Fruit fly (Drosophila melanogaster) whole organism, embryonic: Measurements from ENCODE around the gene Pvf2.
A peak's percentile ranks its signal among the peaks of the same experiment; 100 is the strongest.

Source experiments
- CG10274 ChIP-seq: fragments of 200-800 bp; sonication (Bioruptor generic); optimal IDR thresholded peaks from 3 replicates; lab custom pipeline; 2017; ENCODE audit warnings: missing biosample characterization, mild to moderate bottlenecking, missing genetic modification characterization
- CG11695 ChIP-seq: fragments of 200-800 bp; sonication (Bioruptor generic); IDR thresholded peaks from 3 replicates; pipeline ENCODE4 v1.3.6; 2022; ENCODE audit warnings: missing biosample characterization, missing genetic modification characterization
- CG12299 ChIP-seq: fragments of 200-800 bp; sonication (Bioruptor generic); optimal IDR thresholded peaks from 2 replicates; lab custom pipeline; 2018; ENCODE audit warnings: missing biosample characterization, mild to moderate bottlenecking, missing genetic modification characterization
- CG12659 ChIP-seq: fragments of 200-800 bp; sonication (Bioruptor generic); optimal IDR thresholded peaks from 3 replicates; lab custom pipeline; 2017; ENCODE audit warnings: mild to moderate bottlenecking, missing biosample characterization, missing genetic modification reagents, missing genetic modification characterization
- CG14050 ChIP-seq: fragments of 200-800 bp; sonication (Bioruptor generic); IDR thresholded peaks from 3 replicates; pipeline ENCODE4 v1.3.6; 2022; ENCODE audit warnings: missing biosample characterization, missing genetic modification characterization
- CG17359 ChIP-seq: fragments of 200-800 bp; sonication (Bioruptor generic); optimal IDR thresholded peaks from 3 replicates; lab custom pipeline; 2018; ENCODE audit warnings: missing biosample characterization, mild to moderate bottlenecking, missing genetic modification characterization, moderate library complexity
- CG17361 ChIP-seq: fragments of 200-800 bp; sonication (Bioruptor generic); IDR thresholded peaks from 3 replicates; pipeline ENCODE4 v1.3.6; 2022; ENCODE audit warnings: missing biosample characterization, missing genetic modification characterization
- CG17912 ChIP-seq: fragments of 200-800 bp; sonication (Bioruptor generic); optimal IDR thresholded peaks from 2 replicates; lab custom pipeline; 2018; ENCODE audit warnings: missing biosample characterization, mild to moderate bottlenecking, missing genetic modification characterization
- CG2116 ChIP-seq: fragments of 200-800 bp; sonication (Bioruptor generic); optimal IDR thresholded peaks from 3 replicates; lab custom pipeline; 2018; ENCODE audit warnings: missing biosample characterization, mild to moderate bottlenecking, missing genetic modification characterization
- CG2129 ChIP-seq: fragments of 200-800 bp; sonication (Bioruptor generic); IDR thresholded peaks from 2 replicates; pipeline ENCODE4 v1.3.6; 2022; ENCODE audit warnings: missing biosample characterization, missing genetic modification characterization; ENCODE audit not compliant: partially characterized antibody
- CG2202 ChIP-seq: fragments of 200-800 bp; sonication (Bioruptor generic); optimal IDR thresholded peaks from 2 replicates; lab custom pipeline; 2018; ENCODE audit warnings: missing biosample characterization, mild to moderate bottlenecking, missing genetic modification characterization
- CG33557 ChIP-seq: fragments of 200-800 bp; sonication (Bioruptor generic); optimal IDR thresholded peaks from 2 replicates; lab custom pipeline; 2019; ENCODE audit warnings: missing biosample characterization, mild to moderate bottlenecking, missing genetic modification characterization, moderate library complexity
- CG3838 ChIP-seq: fragments of 200-800 bp; sonication (Bioruptor generic); optimal IDR thresholded peaks from 3 replicates; lab custom pipeline; 2016; ENCODE audit warnings: missing biosample characterization, missing genetic modification characterization
- CG4617 ChIP-seq: fragments of 200-800 bp; sonication (Bioruptor generic); optimal IDR thresholded peaks from 3 replicates; lab custom pipeline; 2016; ENCODE audit warnings: missing biosample characterization, missing genetic modification characterization, borderline replicate concordance
- CG5180 ChIP-seq: fragments of 200-800 bp; sonication (Bioruptor generic); optimal IDR thresholded peaks from 3 replicates; lab custom pipeline; 2017; ENCODE audit warnings: missing biosample characterization, missing genetic modification characterization, mild to moderate bottlenecking, moderate library complexity, missing genetic modification reagents
- CG7963 ChIP-seq: fragments of 200-800 bp; sonication (Bioruptor generic); IDR thresholded peaks from 3 replicates; pipeline ENCODE4 v1.3.6; 2022; ENCODE audit warnings: missing biosample characterization, missing genetic modification characterization; ENCODE audit not compliant: partially characterized antibody
- CG8281 ChIP-seq: fragments of 200-800 bp; sonication (Bioruptor generic); optimal IDR thresholded peaks from 2 replicates; lab custom pipeline; 2018; ENCODE audit warnings: missing biosample characterization, mild to moderate bottlenecking, missing genetic modification characterization, moderate library complexity
- CG9215 ChIP-seq: fragments of 200-800 bp; sonication (Bioruptor generic); IDR thresholded peaks from 2 replicates; pipeline ENCODE4 v1.3.6; 2022; ENCODE audit warnings: missing biosample characterization, missing genetic modification characterization
- CG9437 ChIP-seq: fragments of 200-800 bp; sonication (Bioruptor generic); optimal IDR thresholded peaks from 2 replicates; lab custom pipeline; 2018; ENCODE audit warnings: missing biosample characterization, mild to moderate bottlenecking, missing genetic modification characterization
- Camta ChIP-seq: fragments of 200-800 bp; sonication (Bioruptor generic); optimal IDR thresholded peaks from 2 replicates; lab custom pipeline; 2016; ENCODE audit warnings: missing biosample characterization, missing genetic modification characterization
- CkIIα-i1 ChIP-seq: fragments of 200-800 bp; sonication (Bioruptor generic); IDR thresholded peaks from 2 replicates; pipeline ENCODE4 v1.3.6; 2022; ENCODE audit warnings: missing biosample characterization, missing genetic modification characterization
- Dref ChIP-seq: fragments of 200-800 bp; sonication (Bioruptor generic); IDR thresholded peaks from 2 replicates; pipeline ENCODE4 v1.3.6; 2022; ENCODE audit warnings: missing biosample characterization, missing genetic modification characterization
- HLH54F ChIP-seq: fragments of 200-800 bp; sonication (Bioruptor generic); optimal IDR thresholded peaks from 3 replicates; lab custom pipeline; 2016; ENCODE audit warnings: missing biosample characterization, missing genetic modification characterization
- Hand ChIP-seq: fragments of 200-800 bp; sonication (Bioruptor generic); optimal IDR thresholded peaks from 2 replicates; lab custom pipeline; 2017; ENCODE audit warnings: mild to moderate bottlenecking, missing biosample characterization, missing genetic modification reagents, missing genetic modification characterization
- Meics ChIP-seq: fragments of 200-800 bp; sonication (Bioruptor generic); optimal IDR thresholded peaks from 2 replicates; lab custom pipeline; 2017; ENCODE audit warnings: missing biosample characterization, mild to moderate bottlenecking, missing genetic modification characterization
- Mrtf ChIP-seq: fragments of 200-800 bp; sonication (Bioruptor generic); IDR thresholded peaks from 3 replicates; pipeline ENCODE4 v1.3.6; 2022; ENCODE audit warnings: missing biosample characterization, missing genetic modification characterization
- Sox100B ChIP-seq: fragments of 200-800 bp; sonication (Bioruptor generic); optimal IDR thresholded peaks from 3 replicates; lab custom pipeline; 2018; ENCODE audit warnings: missing biosample characterization, mild to moderate bottlenecking, missing genetic modification characterization
- Sox102F ChIP-seq: fragments of 200-800 bp; sonication (Bioruptor generic); optimal IDR thresholded peaks from 2 replicates; lab custom pipeline; 2018; ENCODE audit warnings: missing biosample characterization, mild to moderate bottlenecking, missing genetic modification characterization, moderate library complexity
- bsh ChIP-seq, 2 experiments: fragments of 200-800 bp; sonication (Bioruptor generic); optimal IDR thresholded peaks; 2 replicates each; lab custom pipeline; 2017 to 2018; ENCODE audit warnings: mild to moderate bottlenecking in 2 of 2, missing biosample characterization in 2 of 2, missing genetic modification characterization in 2 of 2, moderate library complexity in 1 of 2
- btn ChIP-seq: fragments of 200-800 bp; sonication (Bioruptor generic); optimal IDR thresholded peaks from 2 replicates; lab custom pipeline; 2016; ENCODE audit warnings: missing biosample characterization, missing genetic modification characterization
- chm ChIP-seq: fragments of 200-800 bp; sonication (Bioruptor generic); IDR thresholded peaks from 2 replicates; pipeline ENCODE4 v1.3.6; 2022; ENCODE audit warnings: missing biosample characterization, missing genetic modification characterization
- chn ChIP-seq: fragments of 200-800 bp; sonication (Bioruptor generic); optimal IDR thresholded peaks from 2 replicates; lab custom pipeline; 2016; ENCODE audit warnings: missing biosample characterization, missing genetic modification characterization
- dati ChIP-seq: fragments of 200-800 bp; sonication (Bioruptor generic); IDR thresholded peaks from 2 replicates; pipeline ENCODE4 v1.3.6; 2022; ENCODE audit warnings: missing biosample characterization, missing genetic modification characterization
- ind ChIP-seq: fragments of 200-800 bp; sonication (Bioruptor generic); optimal IDR thresholded peaks from 3 replicates; lab custom pipeline; 2016; ENCODE audit warnings: missing biosample characterization, missing genetic modification characterization
- inv ChIP-seq: fragments of 200-800 bp; sonication (Bioruptor generic); IDR thresholded peaks from 2 replicates; pipeline ENCODE4 v1.3.6; 2022; ENCODE audit warnings: missing biosample characterization, missing genetic modification characterization; ENCODE audit not compliant: partially characterized antibody
- kah ChIP-seq: fragments of 200-800 bp; sonication (Bioruptor generic); optimal IDR thresholded peaks from 2 replicates; lab custom pipeline; 2018; ENCODE audit warnings: missing biosample characterization, mild to moderate bottlenecking, missing genetic modification characterization
- kay ChIP-seq: fragments of 200-800 bp; sonication (Bioruptor generic); optimal IDR thresholded peaks from 2 replicates; lab custom pipeline; 2016; ENCODE audit warnings: missing biosample characterization, missing genetic modification characterization
- mam ChIP-seq: fragments of 200-800 bp; sonication (Bioruptor generic); optimal IDR thresholded peaks from 3 replicates; lab custom pipeline; 2016; ENCODE audit warnings: missing biosample characterization, missing genetic modification characterization
- mld ChIP-seq: fragments of 200-800 bp; sonication (Bioruptor generic); IDR thresholded peaks from 3 replicates; pipeline ENCODE4 v1.3.6; 2022; ENCODE audit warnings: missing biosample characterization, missing genetic modification characterization; ENCODE audit not compliant: partially characterized antibody
- nmo ChIP-seq: fragments of 200-800 bp; sonication (Bioruptor generic); optimal IDR thresholded peaks from 2 replicates; lab custom pipeline; 2018; ENCODE audit warnings: missing biosample characterization, mild to moderate bottlenecking, missing genetic modification characterization, moderate library complexity
- p53 ChIP-seq: fragments of 200-800 bp; sonication (Bioruptor generic); optimal IDR thresholded peaks from 2 replicates; lab custom pipeline; 2016; ENCODE audit warnings: missing biosample characterization, missing genetic modification characterization
- pb ChIP-seq: fragments of 200-800 bp; sonication (Bioruptor generic); optimal IDR thresholded peaks from 3 replicates; lab custom pipeline; 2016; ENCODE audit warnings: missing biosample characterization, missing genetic modification characterization
- phol ChIP-seq: fragments of 200-800 bp; sonication (Bioruptor generic); optimal IDR thresholded peaks from 3 replicates; lab custom pipeline; 2018; ENCODE audit warnings: missing biosample characterization, mild to moderate bottlenecking, missing genetic modification characterization, moderate library complexity
- scrt ChIP-seq: fragments of 200-800 bp; sonication (Bioruptor generic); optimal IDR thresholded peaks from 2 replicates; lab custom pipeline; 2018; ENCODE audit warnings: missing biosample characterization, mild to moderate bottlenecking, missing genetic modification characterization, moderate library complexity
- sima ChIP-seq: fragments of 200-800 bp; sonication (Bioruptor generic); optimal IDR thresholded peaks from 2 replicates; lab custom pipeline; 2016; ENCODE audit warnings: missing biosample characterization, missing genetic modification characterization
- tgo ChIP-seq: fragments of 200-800 bp; sonication (Bioruptor generic); IDR thresholded peaks from 3 replicates; pipeline ENCODE4 v1.3.6; 2022; ENCODE audit warnings: missing biosample characterization, missing genetic modification characterization
- zen2 ChIP-seq: fragments of 200-800 bp; sonication (Bioruptor generic); IDR thresholded peaks from 3 replicates; pipeline ENCODE4 v1.3.6; 2022; ENCODE audit warnings: missing biosample characterization, missing genetic modification characterization; ENCODE audit not compliant: partially characterized antibody
- zfh1 ChIP-seq: fragments of 200-800 bp; sonication (Bioruptor generic); IDR thresholded peaks from 3 replicates; pipeline ENCODE4 v1.3.6; 2022; ENCODE audit warnings: missing biosample characterization, missing genetic modification characterization

The Pvf2 gene

DNA sequence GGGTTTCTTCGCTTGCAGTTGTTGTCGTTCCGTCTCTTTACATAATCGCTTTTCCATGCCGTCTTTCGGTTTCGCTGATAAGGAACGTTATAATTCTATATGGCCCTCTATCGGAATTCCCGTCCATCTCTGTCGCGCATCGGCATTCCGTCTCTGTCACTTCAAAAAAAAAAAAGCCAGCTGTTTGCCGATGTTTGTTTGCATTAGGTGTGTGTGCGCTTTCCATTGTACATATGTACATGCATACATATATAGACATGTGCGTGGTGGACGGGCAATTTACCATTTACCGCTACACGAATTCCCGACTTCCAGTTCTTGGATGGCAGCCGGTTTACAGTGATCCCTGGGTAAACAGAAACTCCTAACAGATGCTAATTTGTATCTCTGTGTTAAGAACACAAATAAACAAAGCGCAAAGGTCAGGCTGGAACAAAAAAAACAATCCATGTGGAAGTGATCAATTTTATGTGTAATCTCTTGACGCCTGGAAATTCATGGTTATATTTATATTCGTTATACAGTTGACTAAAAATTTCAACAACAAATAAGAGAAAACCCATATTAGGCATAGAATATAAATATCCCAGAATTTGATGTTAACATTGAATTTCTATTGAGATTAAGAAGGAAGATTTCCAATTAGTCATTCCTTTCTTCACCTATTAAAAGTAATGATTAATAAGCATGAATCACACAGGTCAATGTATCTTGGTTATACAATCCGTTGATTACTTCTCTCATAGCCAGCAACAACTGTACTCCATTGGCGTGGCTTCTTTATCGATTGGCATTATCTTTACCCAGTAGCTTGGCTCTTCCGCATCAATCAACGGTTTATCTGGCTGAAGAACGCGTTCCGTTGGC lies 41.2 kb downstream of the Pvf2 start (continued):
- no peak for TF ChIP-seq kay (GFP tag; lab: Kevin White, UChicago)
- peak; percentile 71; the same call in 1 of the 2 replicates for TF ChIP-seq chm (GFP tag; lab: Robert Waterston, UW)
- no peak for TF ChIP-seq Mrtf (GFP tag; lab: Robert Waterston, UW)
- no peak for TF ChIP-seq scrt (GFP tag; lab: Kevin White, UChicago)
- no peak for TF ChIP-seq mld (GFP tag; lab: Robert Waterston, UW)
- TF ChIP-seq Camta (GFP tag; lab: Kevin White, UChicago) = no peak
- no peak for TF ChIP-seq nmo (GFP tag; lab: Kevin White, UChicago)
- TF ChIP-seq zfh1 (GFP tag; lab: Robert Waterston, UW) = peak; percentile 63; the same call in 1 of the 3 replicates
- no peak for TF ChIP-seq tgo (GFP tag; lab: Robert Waterston, UW)
- peak in 1 of 2 experiments; percentile 76 for TF ChIP-seq bsh (GFP tag; optimal IDR thresholded peaks at IDR 0.05; lab: Kevin White, UChicago)
- TF ChIP-seq Sox102F (GFP tag; lab: Kevin White, UChicago) = peak; percentile 5
- peak; percentile 41 for TF ChIP-seq CG12299 (tag; lab: Kevin White, UChicago)
- TF ChIP-seq CG8281 = no peak
- no peak for TF ChIP-seq kah (GFP tag; lab: Kevin White, UChicago)
- no peak for TF ChIP-seq pb (GFP tag; lab: Kevin White, UChicago)
- TF ChIP-seq CG17912 (GFP tag; lab: Kevin White, UChicago) = peak; percentile 66
- TF ChIP-seq Meics = no peak
- peak; percentile 87 for TF ChIP-seq CG33557 (GFP tag; lab: Kevin White, UChicago)
- TF ChIP-seq CG11695 (GFP tag; lab: Robert Waterston, UW) = no peak
- no peak for TF ChIP-seq chn (GFP tag; lab: Kevin White, UChicago)
- TF ChIP-seq zen2 (GFP tag; lab: Robert Waterston, UW) = no peak
- TF ChIP-seq Dref = no peak
- TF ChIP-seq CG10274 (GFP tag; lab: Kevin White, UChicago) = no peak
- no peak for TF ChIP-seq dati (GFP tag; lab: Robert Waterston, UW)
- TF ChIP-seq CG2116 (GFP tag; lab: Kevin White, UChicago) = peak; percentile 8
- peak; percentile 36 for TF ChIP-seq phol (tag; lab: Kevin White, UChicago)
- no peak for TF ChIP-seq CG12659 (GFP tag; lab: Kevin White, UChicago)
- TF ChIP-seq CG4617 (GFP tag; lab: Kevin White, UChicago) = no peak
- TF ChIP-seq CG17361 (GFP tag; lab: Robert Waterston, UW) = 0 out of 3 replicates have a peak, but pooled peaks have one; percentile 38
- no peak for TF ChIP-seq mam (GFP tag; lab: Kevin White, UChicago)
- TF ChIP-seq ind = peak; percentile 18
- TF ChIP-seq CG3838 = peak; percentile 76
- TF ChIP-seq CG17359 (tag; lab: Kevin White, UChicago) = peak; percentile 45
- TF ChIP-seq Hand (GFP tag; lab: Kevin White, UChicago) = no peak
- TF ChIP-seq sima (GFP tag; lab: Kevin White, UChicago) = no peak
- no peak for TF ChIP-seq CG14050 (GFP tag; lab: Robert Waterston, UW)
- peak; percentile 33 for TF ChIP-seq Sox100B
- no peak; the same call in 1 of the 2 replicates for TF ChIP-seq CkIIα-i1 (GFP tag; lab: Robert Waterston, UW)
- TF ChIP-seq CG9215 = no peak
- no peak for TF ChIP-seq CG2129 (GFP tag; lab: Robert Waterston, UW)
- no peak for TF ChIP-seq CG9437
- TF ChIP-seq CG7963 (GFP tag; lab: Robert Waterston, UW) = no peak
- TF ChIP-seq inv (GFP tag; lab: Robert Waterston, UW) = no peak
- no peak for TF ChIP-seq CG5180 (GFP tag; lab: Kevin White, UChicago)
- no peak for TF ChIP-seq btn (GFP tag; lab: Kevin White, UChicago)
- no peak for TF ChIP-seq p53
- TF ChIP-seq CG2202 = peak; percentile 69
- TF ChIP-seq HLH54F (GFP tag; lab: Kevin White, UChicago) = peak; percentile 21
